Fruit fly (Drosophila melanogaster) whole organism, pupa: ENCODE data around the gene abd-A.

Source experiments
- CG13204 ChIP-seq: fragments of 200-800 bp; sonication (Bioruptor generic); optimal IDR thresholded peaks from 2 replicates; lab custom pipeline; 2018; ENCODE audit warnings: missing biosample characterization, mild to moderate bottlenecking, missing genetic modification characterization, moderate library complexity
- CG14655 ChIP-seq: fragments of 200-800 bp; sonication (Bioruptor generic); optimal IDR thresholded peaks from 3 replicates; lab custom pipeline; 2017; ENCODE audit warnings: mild to moderate bottlenecking, missing biosample characterization, missing genetic modification reagents, missing genetic modification characterization
- CG32121 ChIP-seq: fragments of 200-800 bp; sonication (Bioruptor generic); IDR thresholded peaks from 2 replicates; pipeline ENCODE4 v1.3.6; 2022; ENCODE audit warnings: missing biosample characterization, missing genetic modification characterization
- CG34367 ChIP-seq: fragments of 200-800 bp; sonication (Bioruptor generic); optimal IDR thresholded peaks from 2 replicates; lab custom pipeline; 2018; ENCODE audit warnings: missing biosample characterization, mild to moderate bottlenecking, missing genetic modification characterization
- CG4496 ChIP-seq: fragments of 200-800 bp; sonication (Bioruptor generic); IDR thresholded peaks from 3 replicates; pipeline ENCODE4 v1.3.6; 2022; ENCODE audit warnings: missing biosample characterization, missing genetic modification characterization
- CG9948 ChIP-seq: fragments of 200-800 bp; sonication (Bioruptor generic); optimal IDR thresholded peaks from 2 replicates; lab custom pipeline; 2018; ENCODE audit warnings: missing biosample characterization, mild to moderate bottlenecking, missing genetic modification characterization, moderate library complexity
- Ets98B ChIP-seq: fragments of 200-800 bp; sonication (Bioruptor generic); IDR thresholded peaks from 2 replicates; pipeline ENCODE4 v1.3.6; 2022; ENCODE audit warnings: missing biosample characterization, missing genetic modification characterization
- Pif1B ChIP-seq: fragments of 200-800 bp; sonication (Bioruptor generic); optimal IDR thresholded peaks from 3 replicates; lab custom pipeline; 2016; ENCODE audit warnings: missing biosample characterization, missing genetic modification characterization
- Snoo ChIP-seq: fragments of 200-800 bp; sonication (Bioruptor generic); optimal IDR thresholded peaks from 3 replicates; lab custom pipeline; 2017; ENCODE audit warnings: missing biosample characterization, mild to moderate bottlenecking, missing genetic modification characterization, inconsistent platforms
- fd96Ca ChIP-seq: fragments of 200-800 bp; sonication (Bioruptor generic); IDR thresholded peaks from 3 replicates; pipeline ENCODE4 v1.3.6; 2022; ENCODE audit warnings: missing biosample characterization, missing genetic modification characterization
- gl ChIP-seq: fragments of 200-800 bp; sonication (Bioruptor generic); optimal IDR thresholded peaks from 2 replicates; lab custom pipeline; 2018; ENCODE audit warnings: missing biosample characterization, mild to moderate bottlenecking, missing genetic modification characterization

DNA sequence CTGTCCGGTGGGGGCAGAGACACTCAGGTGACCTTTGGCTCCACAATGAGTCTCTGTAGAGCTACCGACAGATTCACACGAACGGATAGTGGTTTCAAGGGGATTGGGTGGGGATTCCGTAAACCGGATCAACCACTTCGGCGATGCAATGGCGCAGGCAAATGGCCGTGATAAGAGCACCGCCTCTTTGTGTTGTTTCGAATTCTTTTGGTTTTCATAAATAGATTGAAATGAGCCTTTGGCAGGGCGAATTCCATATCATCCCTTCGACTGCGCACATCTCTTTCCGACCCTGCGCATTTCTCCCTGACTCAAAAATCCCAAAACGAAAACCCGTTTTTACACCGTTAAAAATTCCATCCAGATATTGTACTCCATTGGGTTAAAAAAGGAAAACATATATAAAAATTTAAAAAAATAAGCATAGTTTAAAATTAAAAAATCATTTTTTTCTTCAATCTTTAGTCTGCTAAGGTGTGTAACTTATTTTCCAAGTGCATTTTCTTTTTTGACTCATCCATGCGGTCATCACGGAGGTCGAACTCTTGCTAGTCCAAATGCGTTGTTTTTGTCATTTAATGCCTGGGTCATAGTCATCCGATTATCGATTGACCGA is 7.8 kb upstream of the abd-A start:
- TF ChIP-seq Snoo (tag; lab: Kevin White, UChicago) (no peak), CG32121 (no peak), Pif1B (GFP tag; lab: Kevin White, UChicago) (no peak), CG9948 (tag; lab: Kevin White, UChicago) (no peak), fd96Ca (GFP tag; lab: Robert Waterston, UW) (no peak), CG14655 (GFP tag; lab: Kevin White, UChicago) (no peak), CG4496 (GFP tag; lab: Robert Waterston, UW) (no peak), Ets98B (no peak), CG13204 (GFP tag; lab: Kevin White, UChicago) (no peak), gl (no peak), CG34367 (tag; lab: Kevin White, UChicago) (no peak)
